Worm (Caenorhabditis elegans) whole organism, young adult: ENCODE results near the gene hap-1.

Experiments
- F10E7.11 ChIP-seq: sonication (generic microtip); optimal IDR thresholded peaks from 2 replicates; lab custom pipeline; 2017; ENCODE audit warnings: mild to moderate bottlenecking, missing genetic modification characterization, moderate library complexity, missing compliant biosample characterization
- K12H6.12 ChIP-seq: fragments of 200-800 bp; sonication (Bioruptor generic); optimal IDR thresholded peaks from 2 replicates; lab custom pipeline; 2018; ENCODE audit warnings: mild to moderate bottlenecking, missing genetic modification characterization, missing compliant biosample characterization
- attf-6 ChIP-seq: fragments of 200-800 bp; sonication (Bioruptor generic); IDR thresholded peaks from 2 replicates; pipeline ENCODE4 v1.3.6; 2022; ENCODE audit warnings: missing genetic modification reagents, missing genetic modification characterization, missing compliant biosample characterization
- ceh-58 ChIP-seq: fragments of 200-800 bp; sonication (Bioruptor generic); IDR thresholded peaks from 2 replicates; pipeline ENCODE4 v1.3.6; 2022; ENCODE audit warnings: missing genetic modification characterization, missing compliant biosample characterization
- egl-18 ChIP-seq: fragments of 200-800 bp; sonication (Bioruptor generic); IDR thresholded peaks from 2 replicates; pipeline ENCODE4 v1.3.6; 2022; ENCODE audit warnings: missing genetic modification reagents, missing genetic modification characterization, missing compliant biosample characterization
- hlh-12 ChIP-seq: sonication (generic microtip); optimal IDR thresholded peaks from 2 replicates; lab custom pipeline; 2016; ENCODE audit warnings: missing genetic modification characterization, missing compliant biosample characterization
- let-607 ChIP-seq, 2 experiments: fragments of 200-800 bp in 1 of 2; sonication (Bioruptor generic) in 1 of 2; sonication (generic microtip) in 1 of 2; optimal IDR thresholded peaks; 2 replicates each; lab custom pipeline; 2016 to 2018; ENCODE audit warnings: mild to moderate bottlenecking in 2 of 2, missing compliant biosample characterization in 2 of 2, missing genetic modification characterization in 2 of 2, moderate library complexity in 2 of 2, missing genotype in 1 of 2
- lin-35 ChIP-seq, 3 experiments: fragments of 150-350 bp in 2 of 3; sonication (generic microtip) in 1 of 3; optimal IDR thresholded peaks; 2 replicates each; lab custom pipeline; 2014 to 2018; ENCODE audit warnings: missing biosample characterization in 3 of 3, missing genetic modification characterization in 3 of 3, missing genetic modification reagents in 3 of 3
- unc-62 ChIP-seq: fragments of 150-350 bp; optimal IDR thresholded peaks from 2 replicates; lab custom pipeline; 2014; ENCODE audit warnings: missing biosample characterization, missing genetic modification reagents, missing genetic modification characterization
- ztf-3 ChIP-seq: fragments of 200-800 bp; sonication (Bioruptor generic); optimal IDR thresholded peaks from 2 replicates; lab custom pipeline; 2018; ENCODE audit warnings: mild to moderate bottlenecking, missing genetic modification characterization, missing compliant biosample characterization

DNA sequence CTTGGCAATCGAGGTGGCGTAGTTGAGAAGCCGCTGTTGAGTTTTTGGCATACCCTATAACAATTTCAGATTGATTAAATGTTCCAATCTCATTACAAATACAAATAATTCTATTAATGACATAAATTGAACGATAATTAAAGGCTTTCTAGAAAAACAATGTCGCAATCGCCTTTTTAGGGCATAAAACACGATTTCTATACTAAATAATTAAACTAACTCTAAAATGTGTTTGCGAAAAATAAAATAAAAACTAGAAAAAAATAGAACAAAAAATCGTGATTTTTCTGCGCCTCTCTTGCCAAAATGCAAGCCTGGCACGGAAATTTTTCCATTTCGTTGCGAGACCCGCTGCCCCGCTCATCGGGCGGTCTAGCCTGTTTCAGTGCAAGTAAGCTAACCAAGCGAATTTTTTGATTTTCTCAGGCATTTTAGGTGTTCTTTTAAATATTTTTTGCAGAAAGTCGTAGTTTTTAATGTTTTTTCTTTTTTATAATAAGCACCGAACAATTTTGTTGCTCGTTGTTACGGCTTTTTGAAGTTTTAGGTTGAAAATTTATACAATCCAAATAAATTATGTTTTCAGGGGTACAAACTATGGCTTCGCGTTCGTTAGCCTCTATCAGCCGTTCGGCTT lies 35.8 kb upstream of the hap-1 start, which contains the start of the genes C34E10.12, C34E10.10 and atp-2:
- TF ChIP-seq ztf-3 (GFP tag; lab: Kevin White, UChicago) (no peak), egl-18 (GFP tag; lab: Robert Waterston, UW) (no peak), F10E7.11 (tag; lab: Kevin White, UChicago) (no peak), hlh-12 (tag; lab: Kevin White, UChicago) (no peak), lin-35 (GFP tag; optimal IDR thresholded peaks at IDR 0.05; lab: Kevin White, UChicago) (peak in 1 of 3 experiments; percentile 76), let-607 (tag; optimal IDR thresholded peaks at IDR 0.05; lab: Kevin White, UChicago) (no peak), unc-62 (GFP tag; lab: Kevin White, UChicago) (no peak), ceh-58 (GFP tag; lab: Robert Waterston, UW) (no peak), attf-6 (GFP tag; lab: Robert Waterston, UW) (no peak), K12H6.12 (tag; lab: Kevin White, UChicago) (no peak)
